Worm (Caenorhabditis elegans) whole organism, early embryonic: ENCODE results near the gene F25B5.3.

Source experiments
- B0310.2 ChIP-seq: sonication (generic microtip); optimal IDR thresholded peaks from 2 replicates; lab custom pipeline; 2016; ENCODE audit warnings: mild to moderate bottlenecking, missing genetic modification characterization, missing compliant biosample characterization
- F13C5.2 ChIP-seq: sonication (generic microtip); optimal IDR thresholded peaks from 2 replicates; lab custom pipeline; 2017; ENCODE audit warnings: mild to moderate bottlenecking, missing genetic modification characterization, inconsistent platforms, missing compliant biosample characterization
- aly-1 ChIP-seq: sonication (generic microtip); optimal IDR thresholded peaks from 2 replicates; lab custom pipeline; 2016; ENCODE audit warnings: missing genetic modification characterization, missing compliant biosample characterization
- ama-1 ChIP-seq: fragments of 150-350 bp; optimal IDR thresholded peaks from 2 replicates; lab custom pipeline; 2014
- ceh-13 ChIP-seq: fragments of 200-800 bp; sonication (Bioruptor generic); optimal IDR thresholded peaks from 2 replicates; lab custom pipeline; 2018; ENCODE audit warnings: mild to moderate bottlenecking, missing genetic modification characterization, missing compliant biosample characterization
- ceh-36 ChIP-seq: sonication (generic microtip); optimal IDR thresholded peaks from 2 replicates; lab custom pipeline; 2016; ENCODE audit warnings: missing genetic modification characterization, inconsistent platforms, missing compliant biosample characterization
- ets-7 ChIP-seq: sonication (generic microtip); optimal IDR thresholded peaks from 2 replicates; lab custom pipeline; 2016; ENCODE audit warnings: missing genotype, missing genetic modification characterization, missing compliant biosample characterization
- flt-1 ChIP-seq: fragments of 200-800 bp; sonication (Bioruptor generic); IDR thresholded peaks from 2 replicates; pipeline ENCODE4 v1.3.6; 2022; ENCODE audit warnings: missing genetic modification characterization, missing compliant biosample characterization
- hmbx-1 ChIP-seq: sonication (generic microtip); optimal IDR thresholded peaks from 2 replicates; lab custom pipeline; 2016; ENCODE audit warnings: mild to moderate bottlenecking, missing genetic modification characterization, missing compliant biosample characterization
- hmg-4 ChIP-seq: fragments of 200-800 bp; sonication (Bioruptor generic); optimal IDR thresholded peaks from 2 replicates; lab custom pipeline; 2018; ENCODE audit warnings: mild to moderate bottlenecking, missing genetic modification characterization, missing compliant biosample characterization
- hnd-1 ChIP-seq: sonication (generic microtip); optimal IDR thresholded peaks from 2 replicates; lab custom pipeline; 2016; ENCODE audit warnings: missing genetic modification characterization, missing compliant biosample characterization
- pes-1 ChIP-seq: fragments of 200-800 bp; sonication (Bioruptor generic); IDR thresholded peaks from 2 replicates; pipeline ENCODE4 v1.3.6; 2022; ENCODE audit warnings: missing genetic modification reagents, missing genetic modification characterization, missing compliant biosample characterization
- scrt-1 ChIP-seq: fragments of 200-800 bp; sonication (Bioruptor generic); IDR thresholded peaks from 2 replicates; pipeline ENCODE4 v1.3.6; 2022; ENCODE audit warnings: missing genetic modification characterization, missing compliant biosample characterization
- sea-1 ChIP-seq: fragments of 200-800 bp; sonication (Bioruptor generic); conservative IDR thresholded peaks from 2 replicates; pipeline ENCODE4 v1.3.6; 2022; ENCODE audit warnings: missing genetic modification characterization, missing compliant biosample characterization
- tbx-11 ChIP-seq: fragments of 200-800 bp; sonication (Bioruptor generic); IDR thresholded peaks from 2 replicates; pipeline ENCODE4 v1.3.6; 2022; ENCODE audit warnings: missing genetic modification characterization, missing compliant biosample characterization
- tbx-37 ChIP-seq: fragments of 200-800 bp; sonication (Bioruptor generic); conservative IDR thresholded peaks from 2 replicates; pipeline ENCODE4 v1.3.6; 2022; ENCODE audit warnings: missing genetic modification reagents, missing genetic modification characterization, missing compliant biosample characterization
- tra-4 ChIP-seq: sonication (generic microtip); optimal IDR thresholded peaks from 2 replicates; lab custom pipeline; 2017; ENCODE audit warnings: missing genetic modification characterization, missing compliant biosample characterization

Gene F25B5.3

ce11 chrIII:5917365-5917958 lies 31.2 kb upstream of the F25B5.3 start:
- TF ChIP-seq ama-1 (lab: Kevin White, UChicago) (no peak), ets-7 (no peak), B0310.2 (no peak), flt-1 (GFP tag; lab: Robert Waterston, UW) (no peak), pes-1 (GFP tag; lab: Robert Waterston, UW) (no peak), hnd-1 (tag; lab: Kevin White, UChicago) (no peak), ceh-13 (GFP tag; lab: Kevin White, UChicago) (no peak), sea-1 (GFP tag; lab: Robert Waterston, UW) (no peak), scrt-1 (no peak)

ce11 chrIII:5919799-5920387 lies 28.8 kb upstream of the F25B5.3 start, which contains the start of the genes tdo-2 and C28H8.2:
TSS of gene tdo-2 (minus strand) at chrIII:5919955.
TSS of gene C28H8.2 (plus strand) at chrIII:5920322.
- TF ChIP-seq aly-1 (tag; lab: Kevin White, UChicago) (no peak), tbx-11 (GFP tag; lab: Robert Waterston, UW) (no peak), F13C5.2 (tag; lab: Kevin White, UChicago) (no peak), scrt-1 (no peak)

ce11 chrIII:5921067-5921678 lies 27.5 kb upstream of the F25B5.3 start:
- TF ChIP-seq tra-4 (no peak), scrt-1 (no peak), pes-1 (GFP tag; lab: Robert Waterston, UW) (no peak), tbx-37 (GFP tag; lab: Robert Waterston, UW) (no peak), B0310.2 (no peak), tbx-11 (GFP tag; lab: Robert Waterston, UW) (no peak), flt-1 (GFP tag; lab: Robert Waterston, UW) (no peak)

- TF ChIP-seq pes-1 (GFP tag; lab: Robert Waterston, UW) (no peak), ceh-13 (GFP tag; lab: Kevin White, UChicago) (no peak), ceh-36 (tag; lab: Kevin White, UChicago) (no peak), ama-1 (lab: Kevin White, UChicago) (no peak), aly-1 (tag; lab: Kevin White, UChicago) (no peak), scrt-1 (no peak), tra-4 (no peak)
Observed at ce11 chrIII:5922236-5922635, 26.4 kb upstream of the F25B5.3 start.

ce11 chrIII:5925724-5926123 lies 23.0 kb upstream of the F25B5.3 start, which contains the start of the genes dnc-2 and bcl-7:
TSS of gene dnc-2 (minus strand) at chrIII:5925756.
TSS of gene bcl-7 (plus strand) at chrIII:5926086.
- no peak for TF ChIP-seq hmg-4 (GFP tag; lab: Kevin White, UChicago)

ce11 chrIII:5930659-5931058 lies 18.0 kb upstream of the F25B5.3 start:
- no peak for TF ChIP-seq ama-1 (lab: Kevin White, UChicago)
- no peak for TF ChIP-seq scrt-1
- TF ChIP-seq B0310.2, result no peak
- TF ChIP-seq hmg-4 (GFP tag; lab: Kevin White, UChicago), result no peak
- TF ChIP-seq pes-1 (GFP tag; lab: Robert Waterston, UW), result no peak

ce11 chrIII:5931433-5931994 lies 17.2 kb upstream of the F25B5.3 start, which contains the start of gene EGAP1.5:
TSS of gene EGAP1.5 (plus strand) at chrIII:5931721.
- TF ChIP-seq hmg-4 (GFP tag; lab: Kevin White, UChicago), result no peak
- TF ChIP-seq aly-1 (tag; lab: Kevin White, UChicago), result no peak
- TF ChIP-seq ceh-36 (tag; lab: Kevin White, UChicago), result no peak
- no peak for TF ChIP-seq F13C5.2 (tag; lab: Kevin White, UChicago)
- TF ChIP-seq scrt-1, result no peak
- no peak for TF ChIP-seq tbx-37 (GFP tag; lab: Robert Waterston, UW)
- no peak for TF ChIP-seq tra-4
- no peak for TF ChIP-seq pes-1 (GFP tag; lab: Robert Waterston, UW)
- no peak for TF ChIP-seq B0310.2
- TF ChIP-seq hnd-1 (tag; lab: Kevin White, UChicago), result no peak
- no peak for TF ChIP-seq ama-1 (lab: Kevin White, UChicago)
- no peak for TF ChIP-seq sea-1 (GFP tag; lab: Robert Waterston, UW)
- no peak for TF ChIP-seq hmbx-1 (tag; lab: Kevin White, UChicago)
- TF ChIP-seq tbx-11 (GFP tag; lab: Robert Waterston, UW), result no peak
- TF ChIP-seq ets-7, result no peak
- TF ChIP-seq flt-1 (GFP tag; lab: Robert Waterston, UW), result no peak
- no peak for TF ChIP-seq ceh-13 (GFP tag; lab: Kevin White, UChicago)

ce11 chrIII:5932853-5933252 lies 15.8 kb upstream of the F25B5.3 start, which contains the start of gene zmp-1:
TSS of gene zmp-1 (minus strand) at chrIII:5932953.
- TF ChIP-seq tra-4 (no peak), hnd-1 (tag; lab: Kevin White, UChicago) (no peak)
